Worm (Caenorhabditis elegans): ENCODE measurements around the gene F35E8.7.
"Not testable (repeated sequence)": the region's sequence is repeated elsewhere in the genome, so short reads cannot be mapped to it uniquely, and the experiment has no call there.

The F35E8.7 gene

DNA sequence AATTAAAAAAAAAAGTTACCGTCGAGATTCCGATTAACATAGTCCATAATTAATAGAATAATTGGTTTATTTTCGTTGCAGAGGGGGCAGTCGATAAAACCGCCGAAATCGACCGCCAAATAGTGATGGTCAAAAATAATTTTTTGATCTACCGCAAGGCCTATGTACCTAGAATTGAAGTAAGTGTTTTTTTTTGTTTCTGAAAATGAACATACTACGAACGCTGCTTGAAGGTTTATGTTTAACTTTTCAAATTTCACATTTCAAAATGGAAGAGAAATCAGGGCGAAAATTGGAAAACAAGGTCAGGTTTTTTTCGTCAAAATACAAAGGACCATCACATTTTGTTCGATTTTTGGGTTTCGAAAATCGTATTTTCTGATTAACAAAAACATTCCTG, 14.5 kb downstream of the F35E8.7 start, which contains the start of gene pzf-1:
pzf-1 (minus strand) TSS at position 101 of the 400 bp plus-strand sequence.
- TF ChIP-seq pqm-1 (tag; optimal IDR thresholded peaks at IDR 0.05) (no peak), set-16 (GFP tag; IDR thresholded peaks at IDR 0.05) (no peak), ceh-44 (GFP tag; IDR thresholded peaks at IDR 0.05) (no peak), dpl-1 (GFP tag; optimal IDR thresholded peaks at IDR 0.05) (no peak)

DNA sequence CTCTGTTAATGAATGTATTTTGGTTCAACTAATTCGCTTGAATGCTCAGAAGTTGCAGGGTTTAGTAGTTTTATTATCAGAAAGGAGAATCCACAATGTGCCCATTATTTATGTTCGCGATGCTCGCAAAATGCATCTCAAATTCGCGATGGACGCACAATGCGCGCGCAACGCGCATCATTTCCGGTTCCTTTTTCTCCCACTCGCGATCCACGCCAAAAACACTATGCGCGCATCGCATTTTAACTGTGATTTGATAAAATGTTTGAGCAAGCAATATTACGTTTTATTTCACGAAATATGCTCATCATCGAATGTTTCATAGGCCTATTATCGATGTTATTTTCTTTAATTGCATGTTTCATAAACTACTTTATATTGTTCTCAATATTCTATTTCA, 16.1 kb downstream of the F35E8.7 start, which contains the start of gene srbc-77:
srbc-77 (plus strand) TSS at position 301 of the 400 bp plus-strand sequence.
- TF ChIP-seq dmd-9 (GFP tag; IDR thresholded peaks at IDR 0.05); ces-1 (GFP tag; optimal IDR thresholded peaks at IDR 0.05); vab-7 (GFP tag; IDR thresholded peaks at IDR 0.05): not testable (repeated sequence)

DNA sequence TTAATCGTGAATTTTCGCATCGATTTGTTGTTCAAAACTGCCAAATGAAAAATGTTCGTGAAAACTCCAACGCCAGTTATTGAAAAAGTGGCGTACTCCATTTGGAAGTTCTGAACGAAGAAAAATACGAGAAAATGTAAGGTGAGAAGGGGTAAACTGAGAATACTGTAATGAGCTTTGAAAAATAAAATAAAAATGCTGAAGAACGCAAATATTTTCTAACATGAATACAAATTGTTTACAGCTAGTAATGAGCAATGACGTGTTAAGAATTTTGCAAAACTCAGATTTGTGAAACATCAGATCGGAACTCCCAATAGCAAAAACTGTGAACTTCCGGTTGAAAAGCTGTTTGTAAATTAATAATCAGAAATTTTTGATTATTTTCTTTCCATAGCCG, 18.6 kb downstream of the F35E8.7 start, which contains the start of gene srw-26:
srw-26 (minus strand) TSS at position 101 of the 400 bp plus-strand sequence.
- TF ChIP-seq arid-1 (GFP tag; conservative IDR thresholded peaks at IDR 0.05) (no peak), php-3 (GFP tag; IDR thresholded peaks at IDR 0.05) (no peak), zip-11 (GFP tag; IDR thresholded peaks at IDR 0.05) (no peak), ctbp-1 (GFP tag; IDR thresholded peaks at IDR 0.05) (no peak), lir-3 (tag; optimal IDR thresholded peaks at IDR 0.05) (no peak), zip-2 (tag; optimal IDR thresholded peaks at IDR 0.05) (no peak), nhr-28 (tag; optimal IDR thresholded peaks at IDR 0.05) (no peak), D1046.2 (GFP tag; IDR thresholded peaks at IDR 0.05) (no peak), snpc-1.2 (GFP tag; IDR thresholded peaks at IDR 0.05) (no peak), dmd-8 (GFP tag; IDR thresholded peaks at IDR 0.05) (no peak), unc-62 (GFP tag; optimal IDR thresholded peaks at IDR 0.05 in 1 of 2) (no peak), unc-62 (tag; optimal IDR thresholded peaks at IDR 0.05) (no peak), sdz-12 (GFP tag; optimal IDR thresholded peaks at IDR 0.05) (no peak), ceh-62 (tag; optimal IDR thresholded peaks at IDR 0.05) (no peak), nhr-10 (tag; optimal IDR thresholded peaks at IDR 0.05) (no peak), Y105C5A.15 (GFP tag; IDR thresholded peaks at IDR 0.05) (no peak), hlh-30 (tag; optimal IDR thresholded peaks at IDR 0.05; ENCODE audit: insufficient read depth) (no peak), tra-1 (GFP tag; IDR thresholded peaks at IDR 0.05) (no peak), F44E2.7 (GFP tag; IDR thresholded peaks at IDR 0.05) (no peak), tag-97 (GFP tag; IDR thresholded peaks at IDR 0.05) (no peak), nhr-237 (tag; optimal IDR thresholded peaks at IDR 0.05) (no peak)

DNA sequence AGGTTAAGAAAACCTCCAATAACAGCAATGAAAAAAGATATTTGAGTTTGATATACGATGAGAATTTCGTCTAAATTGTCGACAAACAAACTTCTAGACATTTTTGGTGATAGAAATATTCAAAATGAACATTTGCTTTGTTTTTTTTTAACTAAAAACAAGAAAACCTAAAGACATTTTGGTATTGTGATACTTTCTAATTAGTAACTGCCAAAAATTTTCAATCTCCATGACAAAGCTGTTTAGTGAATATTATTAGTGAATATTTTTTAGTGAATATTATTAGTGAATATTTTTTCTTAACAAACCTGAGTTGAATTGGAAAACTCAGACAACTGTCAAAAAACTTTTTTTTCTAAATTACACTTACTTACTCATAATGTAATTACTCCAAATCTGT, 26.4 kb downstream of the F35E8.7 start, which contains the start of gene srw-55:
srw-55 (minus strand) TSS at position 101 of the 400 bp plus-strand sequence.
- TF ChIP-seq dmd-8 (GFP tag; IDR thresholded peaks at IDR 0.05): no peak
- TF ChIP-seq unc-62 (GFP tag; optimal IDR thresholded peaks at IDR 0.05 in 1 of 2): peak in 1 of 2 experiments; percentile 66
- TF ChIP-seq unc-62 (tag; optimal IDR thresholded peaks at IDR 0.05): no peak

DNA sequence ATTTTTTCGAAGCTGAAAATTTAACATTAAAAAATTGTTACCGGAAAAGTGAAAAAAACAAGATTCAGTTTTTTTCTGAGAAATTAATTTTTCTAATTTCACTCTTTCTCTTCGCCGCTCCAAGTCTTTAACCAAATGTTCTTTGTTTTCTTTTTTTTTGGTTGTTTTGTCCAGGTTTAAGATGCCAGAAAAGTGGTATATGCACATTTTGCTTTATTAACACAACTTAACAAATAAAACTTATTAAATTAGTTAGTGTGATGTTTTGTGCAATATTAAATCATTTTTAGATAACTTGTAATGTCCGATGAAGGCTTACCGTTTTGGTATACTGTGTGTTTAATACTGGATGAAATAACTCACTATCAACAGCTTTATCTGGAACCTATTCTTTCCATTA, 29.3 kb downstream of the F35E8.7 start, which contains the start of gene srw-53:
srw-53 (plus strand) TSS at position 301 of the 400 bp plus-strand sequence.
- TF ChIP-seq daf-12 (tag; optimal IDR thresholded peaks at IDR 0.05): no peak
- no peak for TF ChIP-seq madf-5 (GFP tag; IDR thresholded peaks at IDR 0.05)
- TF ChIP-seq nhr-25 (tag; optimal IDR thresholded peaks at IDR 0.05; ENCODE audit: borderline replicate concordance, insufficient read depth): no peak
- TF ChIP-seq T26A8.4 (GFP tag; IDR thresholded peaks at IDR 0.05): no peak
- no peak for TF ChIP-seq lin-13 (GFP tag; optimal IDR thresholded peaks at IDR 0.05)
- no peak for TF ChIP-seq mxl-3 (GFP tag; optimal IDR thresholded peaks at IDR 0.05)
- TF ChIP-seq sdz-12 (GFP tag; optimal IDR thresholded peaks at IDR 0.05): no peak
- no peak for TF ChIP-seq php-3 (GFP tag; IDR thresholded peaks at IDR 0.05)
- TF ChIP-seq madf-9 (GFP tag; conservative IDR thresholded peaks at IDR 0.05): no peak
